Worm (Caenorhabditis elegans) whole organism, L4/young adult: ENCODE measurements around the gene Y61A9LA.12.

Experiments
- dao-5 ChIP-seq: sonication (generic microtip); optimal IDR thresholded peaks from 2 replicates; lab custom pipeline; 2016; ENCODE audit warnings: missing genotype, missing genetic modification characterization, moderate library complexity, missing compliant biosample characterization
- him-1 ChIP-seq: sonication (generic microtip); optimal IDR thresholded peaks from 2 replicates; lab custom pipeline; 2016; ENCODE audit warnings: missing genotype, missing genetic modification reagents, missing genetic modification characterization, missing compliant biosample characterization

- TF ChIP-seq him-1 (tag; lab: Kevin White, UChicago) (no peak), dao-5 (tag; lab: Kevin White, UChicago) (no peak)
Observed at ce11 chrV:4569999-4570627, 16.4 kb downstream of the Y61A9LA.12 start, which contains the start of gene sut-2.
